Fruit fly (Drosophila melanogaster) whole organism, embryonic: ENCODE results near the gene Drsl2.

Experiments
- Antp ChIP-seq: fragments of 200-800 bp; sonication (Bioruptor generic); optimal IDR thresholded peaks from 3 replicates; lab custom pipeline; 2016; ENCODE audit warnings: missing biosample characterization, missing genetic modification characterization
- CG11085 ChIP-seq: fragments of 200-800 bp; sonication (Bioruptor generic); IDR thresholded peaks from 2 replicates; pipeline ENCODE4 v1.3.6; 2022; ENCODE audit warnings: missing biosample characterization, missing genetic modification characterization
- CG11247 ChIP-seq: fragments of 200-800 bp; sonication (Bioruptor generic); IDR thresholded peaks from 2 replicates; pipeline ENCODE4 v1.3.6; 2022; ENCODE audit warnings: missing biosample characterization, missing genetic modification characterization
- CG13296 ChIP-seq: fragments of 200-800 bp; sonication (Bioruptor generic); optimal IDR thresholded peaks from 3 replicates; lab custom pipeline; 2018; ENCODE audit warnings: missing biosample characterization, mild to moderate bottlenecking, missing genetic modification characterization
- CG14860 ChIP-seq: fragments of 200-800 bp; sonication (Bioruptor generic); IDR thresholded peaks from 3 replicates; pipeline ENCODE4 v1.3.6; 2022; ENCODE audit warnings: missing biosample characterization, missing genetic modification characterization; ENCODE audit not compliant: partially characterized antibody
- CG14965 ChIP-seq: fragments of 200-800 bp; sonication (Bioruptor generic); optimal IDR thresholded peaks from 2 replicates; lab custom pipeline; 2016; ENCODE audit warnings: missing biosample characterization, missing genetic modification characterization, borderline replicate concordance
- CG15601 ChIP-seq: fragments of 200-800 bp; sonication (Bioruptor generic); optimal IDR thresholded peaks from 3 replicates; lab custom pipeline; 2019; ENCODE audit warnings: missing biosample characterization, mild to moderate bottlenecking, missing genetic modification characterization, moderate library complexity
- CG17328 ChIP-seq: fragments of 200-800 bp; sonication (Bioruptor generic); IDR thresholded peaks from 2 replicates; pipeline ENCODE4 v1.3.6; 2022; ENCODE audit warnings: missing biosample characterization, missing genetic modification characterization
- CG17802 ChIP-seq: fragments of 200-800 bp; sonication (Bioruptor generic); optimal IDR thresholded peaks from 2 replicates; lab custom pipeline; 2018; ENCODE audit warnings: missing biosample characterization, mild to moderate bottlenecking, missing genetic modification characterization, moderate library complexity
- CG18619 ChIP-seq: fragments of 200-800 bp; sonication (Bioruptor generic); optimal IDR thresholded peaks from 3 replicates; lab custom pipeline; 2017; ENCODE audit warnings: missing biosample characterization, mild to moderate bottlenecking, missing genetic modification characterization
- CG2120 ChIP-seq: fragments of 200-800 bp; sonication (Bioruptor generic); optimal IDR thresholded peaks from 3 replicates; lab custom pipeline; 2016; ENCODE audit warnings: missing biosample characterization, missing genetic modification characterization
- CG31388 ChIP-seq: fragments of 200-800 bp; sonication (Bioruptor generic); optimal IDR thresholded peaks from 2 replicates; lab custom pipeline; 2016; ENCODE audit warnings: missing biosample characterization, missing genetic modification characterization
- CG33557 ChIP-seq: fragments of 200-800 bp; sonication (Bioruptor generic); optimal IDR thresholded peaks from 2 replicates; lab custom pipeline; 2019; ENCODE audit warnings: missing biosample characterization, mild to moderate bottlenecking, missing genetic modification characterization, moderate library complexity
- CG3407 ChIP-seq: fragments of 200-800 bp; sonication (Bioruptor generic); optimal IDR thresholded peaks from 2 replicates; lab custom pipeline; 2018; ENCODE audit warnings: missing biosample characterization, mild to moderate bottlenecking, missing genetic modification characterization
- CG4328 ChIP-seq: fragments of 200-800 bp; sonication (Bioruptor generic); optimal IDR thresholded peaks from 3 replicates; lab custom pipeline; 2017; ENCODE audit warnings: missing biosample characterization, missing genetic modification reagents, missing genetic modification characterization
- CG4854 ChIP-seq: fragments of 200-800 bp; sonication (Bioruptor generic); optimal IDR thresholded peaks from 2 replicates; lab custom pipeline; 2016; ENCODE audit warnings: missing biosample characterization, missing genetic modification characterization, inconsistent platforms
- CG7839 ChIP-seq: fragments of 200-800 bp; sonication (Bioruptor generic); optimal IDR thresholded peaks from 3 replicates; lab custom pipeline; 2018; ENCODE audit warnings: missing biosample characterization, mild to moderate bottlenecking, missing genetic modification characterization, moderate library complexity
- CG8359 ChIP-seq: fragments of 200-800 bp; sonication (Bioruptor generic); optimal IDR thresholded peaks from 2 replicates; lab custom pipeline; 2017; ENCODE audit warnings: missing biosample characterization, mild to moderate bottlenecking, missing genetic modification characterization, borderline replicate concordance
- Drgx ChIP-seq: fragments of 200-800 bp; sonication (Bioruptor generic); IDR thresholded peaks from 2 replicates; pipeline ENCODE4 v1.3.6; 2022; ENCODE audit warnings: missing biosample characterization, missing genetic modification characterization
- E2f1 ChIP-seq: fragments of 200-800 bp; sonication (Bioruptor generic); IDR thresholded peaks from 2 replicates; pipeline ENCODE4 v1.3.6; 2022; ENCODE audit warnings: missing biosample characterization, missing genetic modification characterization
- Ets97D ChIP-seq: fragments of 200-800 bp; sonication (Bioruptor generic); optimal IDR thresholded peaks from 3 replicates; lab custom pipeline; 2016; ENCODE audit warnings: missing biosample characterization, missing genetic modification characterization
- HLH3B ChIP-seq: fragments of 200-800 bp; sonication (Bioruptor generic); IDR thresholded peaks from 2 replicates; pipeline ENCODE4 v1.3.6; 2022; ENCODE audit warnings: missing biosample characterization, missing genetic modification characterization
- Hmx ChIP-seq: fragments of 200-800 bp; sonication (Bioruptor generic); optimal IDR thresholded peaks from 2 replicates; lab custom pipeline; 2016; ENCODE audit warnings: missing biosample characterization, missing genetic modification characterization
- MBD-R2 ChIP-seq: fragments of 200-800 bp; sonication (Bioruptor generic); IDR thresholded peaks from 2 replicates; pipeline ENCODE4 v1.3.6; 2022; ENCODE audit warnings: missing biosample characterization, missing genetic modification characterization
- Meics ChIP-seq: fragments of 200-800 bp; sonication (Bioruptor generic); optimal IDR thresholded peaks from 2 replicates; lab custom pipeline; 2017; ENCODE audit warnings: missing biosample characterization, mild to moderate bottlenecking, missing genetic modification characterization
- Opbp ChIP-seq: fragments of 200-800 bp; sonication (Bioruptor generic); IDR thresholded peaks from 3 replicates; pipeline ENCODE4 v1.3.6; 2022; ENCODE audit warnings: missing biosample characterization, missing genetic modification characterization; ENCODE audit not compliant: partially characterized antibody
- PHDP ChIP-seq: fragments of 200-800 bp; sonication (Bioruptor generic); optimal IDR thresholded peaks from 3 replicates; lab custom pipeline; 2018; ENCODE audit warnings: missing biosample characterization, mild to moderate bottlenecking, missing genetic modification characterization, moderate library complexity
- Pdp1 ChIP-seq, 2 experiments: fragments of 200-800 bp; sonication (Bioruptor generic); optimal IDR thresholded peaks; 3 replicates each; lab custom pipeline; 2016; ENCODE audit warnings: missing biosample characterization in 2 of 2, missing genetic modification characterization in 2 of 2, mild to moderate bottlenecking in 1 of 2, moderate library complexity in 1 of 2
- ase ChIP-seq: fragments of 200-800 bp; sonication (Bioruptor generic); IDR thresholded peaks from 3 replicates; pipeline ENCODE4 v1.3.6; 2022; ENCODE audit warnings: missing biosample characterization, missing genetic modification characterization
- corto ChIP-seq: fragments of 200-800 bp; sonication (Bioruptor generic); optimal IDR thresholded peaks from 2 replicates; lab custom pipeline; 2016; ENCODE audit warnings: missing biosample characterization, mild to moderate bottlenecking, missing genetic modification characterization, moderate library complexity
- dm ChIP-seq: fragments of 200-800 bp; sonication (Bioruptor generic); optimal IDR thresholded peaks from 3 replicates; lab custom pipeline; 2016; ENCODE audit warnings: missing biosample characterization, missing genetic modification characterization
- dmrt11E ChIP-seq: fragments of 200-800 bp; sonication (Bioruptor generic); optimal IDR thresholded peaks from 3 replicates; lab custom pipeline; 2018; ENCODE audit warnings: missing biosample characterization, mild to moderate bottlenecking, missing genetic modification characterization, moderate library complexity
- fd96Cb ChIP-seq: fragments of 200-800 bp; sonication (Bioruptor generic); optimal IDR thresholded peaks from 2 replicates; lab custom pipeline; 2018; ENCODE audit warnings: missing biosample characterization, mild to moderate bottlenecking, missing genetic modification characterization, moderate library complexity
- gce ChIP-seq: fragments of 200-800 bp; sonication (Bioruptor generic); IDR thresholded peaks from 3 replicates; pipeline ENCODE4 v1.3.6; 2022; ENCODE audit warnings: missing biosample characterization, missing genetic modification characterization
- grau ChIP-seq: fragments of 200-800 bp; optimal IDR thresholded peaks from 3 replicates; lab custom pipeline; 2019; ENCODE audit warnings: missing biosample characterization, mild to moderate bottlenecking, missing genetic modification characterization, moderate library complexity
- h ChIP-seq: fragments of >200 bp; optimal IDR thresholded peaks from 2 replicates; lab custom pipeline; 2017
- hb ChIP-seq: fragments of 200-800 bp; sonication (Bioruptor generic); IDR thresholded peaks from 3 replicates; pipeline ENCODE4 v1.3.6; 2022; ENCODE audit warnings: missing biosample characterization, missing genetic modification characterization; ENCODE audit not compliant: partially characterized antibody
- jumu ChIP-seq: fragments of 200-800 bp; sonication (Bioruptor generic); optimal IDR thresholded peaks from 3 replicates; lab custom pipeline; 2016; ENCODE audit warnings: missing biosample characterization, missing genetic modification characterization
- kni ChIP-seq: fragments of 200-800 bp; sonication (Bioruptor generic); optimal IDR thresholded peaks from 3 replicates; lab custom pipeline; 2017; ENCODE audit warnings: mild to moderate bottlenecking, missing biosample characterization, missing genetic modification reagents, missing genetic modification characterization
- lmd ChIP-seq: fragments of 200-800 bp; sonication (Bioruptor generic); IDR thresholded peaks from 2 replicates; pipeline ENCODE4 v1.3.6; 2022; ENCODE audit warnings: missing biosample characterization, missing genetic modification characterization
- pnt ChIP-seq: fragments of 200-800 bp; sonication (Bioruptor generic); optimal IDR thresholded peaks from 3 replicates; lab custom pipeline; 2016; ENCODE audit warnings: missing biosample characterization, missing genetic modification characterization
- row ChIP-seq: fragments of 200-800 bp; sonication (Bioruptor generic); IDR thresholded peaks from 3 replicates; pipeline ENCODE4 v1.3.6; 2022; ENCODE audit warnings: missing biosample characterization, missing genetic modification characterization
- scrt ChIP-seq: fragments of 200-800 bp; sonication (Bioruptor generic); optimal IDR thresholded peaks from 2 replicates; lab custom pipeline; 2018; ENCODE audit warnings: missing biosample characterization, mild to moderate bottlenecking, missing genetic modification characterization, moderate library complexity
- sd ChIP-seq: fragments of 200-800 bp; sonication (Bioruptor generic); optimal IDR thresholded peaks from 3 replicates; lab custom pipeline; 2018; ENCODE audit warnings: missing biosample characterization, mild to moderate bottlenecking, missing genetic modification characterization, moderate library complexity
- shn ChIP-seq: fragments of 200-800 bp; sonication (Bioruptor generic); optimal IDR thresholded peaks from 3 replicates; lab custom pipeline; 2016; ENCODE audit warnings: missing biosample characterization, missing genetic modification characterization
- stc ChIP-seq: fragments of 200-800 bp; sonication (Bioruptor generic); IDR thresholded peaks from 2 replicates; pipeline ENCODE4 v1.3.6; 2022; ENCODE audit warnings: missing biosample characterization, missing genetic modification characterization
- tap ChIP-seq: fragments of 200-800 bp; optimal IDR thresholded peaks from 3 replicates; lab custom pipeline; 2019; ENCODE audit warnings: missing biosample characterization, mild to moderate bottlenecking, missing genetic modification characterization, moderate library complexity
- tin ChIP-seq: fragments of 200-800 bp; sonication (Bioruptor generic); optimal IDR thresholded peaks from 3 replicates; lab custom pipeline; 2016; ENCODE audit warnings: missing biosample characterization, missing genetic modification characterization
- toy ChIP-seq: fragments of 200-800 bp; sonication (Bioruptor generic); IDR thresholded peaks from 2 replicates; pipeline ENCODE4 v1.3.6; 2022; ENCODE audit warnings: missing biosample characterization, missing genetic modification characterization
- tup ChIP-seq: fragments of 200-800 bp; sonication (Bioruptor generic); optimal IDR thresholded peaks from 2 replicates; lab custom pipeline; 2016; ENCODE audit warnings: missing biosample characterization, mild to moderate bottlenecking, missing genetic modification characterization, moderate library complexity
- wdn ChIP-seq: fragments of 200-800 bp; sonication (Bioruptor generic); IDR thresholded peaks from 2 replicates; pipeline ENCODE4 v1.3.6; 2022; ENCODE audit warnings: missing biosample characterization, missing genetic modification characterization

Drsl2 gene

DNA sequence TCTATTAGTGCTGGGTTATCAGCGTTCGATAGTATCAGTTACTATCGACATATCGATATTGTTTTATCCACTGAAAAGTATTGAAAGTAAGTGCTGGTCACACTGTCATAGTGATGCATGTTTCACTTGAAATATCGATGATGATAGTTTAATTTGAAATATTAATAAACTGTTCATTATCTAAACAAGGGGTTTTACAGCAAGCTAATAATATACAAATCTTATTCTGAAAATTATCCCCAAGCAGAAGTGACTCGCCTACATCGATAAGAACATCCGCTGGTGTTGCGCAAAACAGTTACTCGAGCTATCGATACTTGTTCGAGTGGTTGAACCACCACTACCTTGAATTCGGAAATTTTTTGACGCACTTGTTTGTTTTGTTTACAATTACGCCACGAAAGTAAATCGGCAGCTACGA, 5.1 kb downstream of the Drsl2 start, which contains the start of the genes PIG-C, CG12016 and Dpm2 (continued):
- TF ChIP-seq stc (GFP tag; lab: Robert Waterston, UW) = no peak
- peak; percentile 20 for TF ChIP-seq tup
- peak; percentile 58 for TF ChIP-seq PHDP
- TF ChIP-seq CG4328 (GFP tag; lab: Kevin White, UChicago) = peak; percentile 58
- peak; percentile 81 for TF ChIP-seq shn (GFP tag; lab: Kevin White, UChicago)
- TF ChIP-seq CG3407 (GFP tag; lab: Kevin White, UChicago) = peak; percentile 16
- peak; percentile 19 for TF ChIP-seq Hmx
- peak; percentile 96 for TF ChIP-seq CG14860 (GFP tag; lab: Robert Waterston, UW)
- peak; percentile 52 for TF ChIP-seq pnt
- TF ChIP-seq Antp (GFP tag; lab: Kevin White, UChicago) = peak; percentile 71
- no peak for TF ChIP-seq h (lab: Kevin White, UChicago)
- TF ChIP-seq tin = peak; percentile 68
- peak; percentile 65 for TF ChIP-seq jumu
- TF ChIP-seq sd (tag; lab: Kevin White, UChicago) = no peak
- TF ChIP-seq MBD-R2 = peak; percentile 89
- TF ChIP-seq ase = peak; percentile 50; the same call in 1 of the 3 replicates
- peak; percentile 50 for TF ChIP-seq corto (GFP tag; lab: Kevin White, UChicago)
- no peak for TF ChIP-seq gce
- TF ChIP-seq CG11085 = peak; percentile 54
- TF ChIP-seq CG33557 (GFP tag; lab: Kevin White, UChicago) = peak; percentile 53
- TF ChIP-seq CG2120 (GFP tag; lab: Kevin White, UChicago) = peak; percentile 89
- no peak for TF ChIP-seq scrt (GFP tag; lab: Kevin White, UChicago)
- TF ChIP-seq CG7839 (tag; lab: Kevin White, UChicago) = no peak
- peak; percentile 47 for TF ChIP-seq CG13296
- 0 out of 2 replicates have a peak, but pooled peaks have one; percentile 28 for TF ChIP-seq CG17328 (GFP tag; lab: Robert Waterston, UW)
- TF ChIP-seq CG15601 = peak; percentile 69
- TF ChIP-seq CG17802 (tag; lab: Kevin White, UChicago) = peak; percentile 18
- TF ChIP-seq Ets97D (GFP tag; lab: Kevin White, UChicago) = peak; percentile 77
- peak; percentile 77 for TF ChIP-seq grau (tag; lab: Kevin White, UChicago)
- peak; percentile 53 for TF ChIP-seq tap (tag; lab: Kevin White, UChicago)
- TF ChIP-seq row (GFP tag; lab: Robert Waterston, UW) = peak; percentile 94
- peak; percentile 70 for TF ChIP-seq CG11247 (GFP tag; lab: Robert Waterston, UW)
- TF ChIP-seq Opbp (GFP tag; lab: Robert Waterston, UW) = peak; percentile 96
- TF ChIP-seq HLH3B = peak; percentile 58; the same call in 1 of the 2 replicates
- TF ChIP-seq kni (GFP tag; lab: Kevin White, UChicago) = no peak
- TF ChIP-seq Meics (GFP tag; lab: Kevin White, UChicago) = no peak
- TF ChIP-seq wdn (GFP tag; lab: Robert Waterston, UW) = peak; percentile 52; the same call in 1 of the 2 replicates
- no peak for TF ChIP-seq CG14965 (GFP tag; lab: Kevin White, UChicago)
- peak; percentile 65; the same call in 1 of the 2 replicates for TF ChIP-seq lmd
- TF ChIP-seq Pdp1 (GFP tag; optimal IDR thresholded peaks at IDR 0.05; lab: Kevin White, UChicago) = peak; percentile 68 to 89
- peak; percentile 43 for TF ChIP-seq dmrt11E (tag; lab: Kevin White, UChicago)
- peak; percentile 47 for TF ChIP-seq CG18619 (GFP tag; lab: Kevin White, UChicago)
- no peak for TF ChIP-seq CG8359 (GFP tag; lab: Kevin White, UChicago)
- TF ChIP-seq dm = peak; percentile 65
- TF ChIP-seq CG4854 (GFP tag; lab: Kevin White, UChicago) = peak; percentile 52
- no peak for TF ChIP-seq toy (GFP tag; lab: Robert Waterston, UW)
- TF ChIP-seq E2f1 = 0 out of 2 replicates have a peak, but pooled peaks have one; percentile 45
- TF ChIP-seq hb (GFP tag; lab: Robert Waterston, UW) = peak; percentile 96
- TF ChIP-seq Drgx = no peak
- peak; percentile 25 for TF ChIP-seq CG31388 (GFP tag; lab: Kevin White, UChicago)
- TF ChIP-seq fd96Cb = peak; percentile 45
